Worm (Caenorhabditis elegans): ENCODE data around the gene sre-43.
"Not testable (repeated sequence)": the region's sequence is repeated elsewhere in the genome, so short reads cannot be mapped to it uniquely, and the experiment has no call there.

The sre-43 gene

DNA sequence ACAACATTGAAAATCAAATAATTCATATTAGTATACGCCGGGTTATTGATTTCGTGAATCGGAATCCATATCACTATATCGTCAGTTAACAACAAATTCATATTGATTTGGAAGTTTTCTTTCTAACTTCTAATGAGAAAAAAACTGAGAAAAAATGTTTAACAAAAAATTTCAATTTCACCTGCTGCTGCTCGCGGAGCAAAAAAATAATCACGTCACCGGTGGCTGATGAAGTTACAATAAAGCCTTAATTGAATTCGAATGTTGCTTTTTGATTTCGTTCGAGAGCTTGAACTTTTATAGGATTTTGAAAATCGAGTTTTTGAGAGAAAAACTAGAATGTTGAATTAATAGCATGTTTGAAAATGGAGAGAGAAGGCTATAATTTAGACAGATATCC, at the start of gene sre-43:
Gene sre-43, minus strand, starts transcription at position 101 of the 400 bp plus-strand sequence.
- TF ChIP-seq him-1 (tag; optimal IDR thresholded peaks at IDR 0.05) (no peak), W03F9.2 (tag; optimal IDR thresholded peaks at IDR 0.05) (no peak), dao-5 (tag; optimal IDR thresholded peaks at IDR 0.05) (no peak)

DNA sequence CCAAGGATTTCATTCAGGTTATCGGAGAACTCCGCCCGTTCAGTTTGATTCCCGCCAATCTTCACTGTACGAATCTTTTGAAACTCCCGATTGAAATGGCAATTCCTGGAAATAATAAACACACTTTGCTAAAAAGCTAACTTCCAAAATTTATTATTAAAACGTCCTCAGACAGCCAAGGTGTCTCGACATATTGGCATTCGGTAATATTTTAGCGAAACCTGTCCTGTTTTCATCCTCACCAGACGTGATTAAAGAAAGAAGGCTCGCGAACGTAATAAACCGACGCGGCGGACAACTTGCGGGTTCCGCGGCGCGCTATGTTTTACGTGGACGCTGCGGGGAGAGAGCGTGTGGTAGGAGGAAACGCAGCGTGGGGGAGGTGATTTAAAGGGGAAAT, 49.3 kb upstream of the sre-43 start:
- TF ChIP-seq dao-5 (tag; optimal IDR thresholded peaks at IDR 0.05) (peak; percentile 45), W03F9.2 (tag; optimal IDR thresholded peaks at IDR 0.05) (peak; percentile 61), him-1 (tag; optimal IDR thresholded peaks at IDR 0.05) (no peak)

DNA sequence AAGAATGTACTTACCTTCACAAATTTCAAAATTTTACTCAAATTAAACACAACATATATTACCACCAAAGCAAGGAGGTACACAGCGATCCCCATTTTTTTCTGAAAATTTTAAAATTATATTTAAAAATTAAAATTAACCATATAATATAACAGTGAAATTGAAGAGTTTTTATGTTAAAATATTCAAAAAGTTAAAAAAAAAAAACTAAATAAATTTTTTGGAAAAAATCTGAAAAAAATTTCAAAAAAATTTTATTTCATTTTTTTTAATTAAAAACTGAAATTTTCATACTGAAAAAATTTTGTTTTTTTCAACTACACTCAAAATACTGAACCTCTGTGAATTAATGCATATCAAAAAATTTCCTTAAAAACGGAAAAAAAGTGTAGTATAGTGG, 48.0 kb upstream of the sre-43 start, which contains the start of gene cyp-37A1:
Gene cyp-37A1, minus strand, starts transcription at position 101 of the 400 bp plus-strand sequence.
- TF ChIP-seq dao-5 (tag; optimal IDR thresholded peaks at IDR 0.05): no peak
- no peak for TF ChIP-seq him-1 (tag; optimal IDR thresholded peaks at IDR 0.05)
- no peak for TF ChIP-seq W03F9.2 (tag; optimal IDR thresholded peaks at IDR 0.05)

- TF ChIP-seq W03F9.2 (tag; optimal IDR thresholded peaks at IDR 0.05) (no peak), him-1 (tag; optimal IDR thresholded peaks at IDR 0.05) (no peak), dao-5 (tag; optimal IDR thresholded peaks at IDR 0.05) (no peak)
Measured at ce11 chrII:14014637-14015036, 45.8 kb upstream of the sre-43 start.

DNA sequence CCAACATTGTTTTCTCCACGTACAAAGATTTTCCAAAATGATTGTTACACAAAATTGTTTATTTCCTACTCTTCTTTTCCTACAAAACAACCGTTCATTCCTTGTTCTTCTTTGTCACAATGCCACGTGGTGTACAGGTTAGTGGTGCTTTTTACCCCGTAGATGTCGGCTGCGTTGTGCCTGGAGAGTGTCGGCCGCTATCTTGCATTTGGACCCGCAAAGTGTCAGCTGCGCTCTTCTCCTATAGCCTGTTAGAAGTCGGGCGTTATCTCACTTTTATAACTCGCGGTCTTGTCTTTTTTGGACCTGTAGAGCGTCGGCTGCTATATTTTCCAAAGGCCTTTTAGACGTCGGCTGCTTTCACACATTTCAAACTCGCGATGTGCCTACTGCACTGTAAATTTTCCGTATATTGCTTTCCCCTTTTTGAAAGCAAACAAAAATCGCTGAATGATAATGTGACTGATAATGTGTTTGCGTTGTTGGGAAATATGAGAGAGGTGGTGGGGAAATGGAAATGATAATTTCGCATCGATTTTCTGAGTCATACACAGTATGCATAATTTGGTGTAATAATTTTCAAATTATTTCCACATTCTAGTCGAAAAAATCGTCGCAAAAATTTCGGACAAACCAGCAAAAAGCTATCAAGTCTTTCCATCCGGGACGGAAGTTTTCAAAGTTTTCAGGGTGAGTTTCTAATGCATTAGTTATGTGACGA, 41.9 kb upstream of the sre-43 start, which contains the start of gene F01D5.8:
Gene F01D5.8, plus strand, starts transcription at position 51 of the 721 bp plus-strand sequence.
- TF ChIP-seq W03F9.2 (tag; optimal IDR thresholded peaks at IDR 0.05): no peak
- no peak for TF ChIP-seq him-1 (tag; optimal IDR thresholded peaks at IDR 0.05)

DNA sequence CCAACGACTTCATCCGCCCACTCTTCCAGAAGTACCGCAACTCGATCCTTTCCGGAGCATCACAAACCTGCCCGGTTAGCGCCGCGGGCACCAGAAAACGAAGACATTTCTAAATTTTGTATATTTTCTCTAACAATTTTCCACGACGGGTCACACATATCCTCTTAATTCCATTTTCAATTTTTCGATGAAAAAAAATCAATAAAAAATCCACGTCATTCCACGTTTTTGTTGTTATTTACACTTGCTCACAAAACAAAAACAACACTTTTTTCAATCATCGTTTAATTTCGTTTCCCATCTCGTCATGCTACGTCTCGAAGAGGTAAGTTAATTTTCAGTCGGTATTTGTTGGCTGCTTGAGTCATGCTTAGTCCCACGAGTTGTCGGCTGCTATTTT, 39.5 kb upstream of the sre-43 start, which contains the start of gene F01D5.7:
Gene F01D5.7, plus strand, starts transcription at position 301 of the 400 bp plus-strand sequence.
- TF ChIP-seq dao-5 (tag; optimal IDR thresholded peaks at IDR 0.05): no peak
- TF ChIP-seq him-1 (tag; optimal IDR thresholded peaks at IDR 0.05): no peak
- TF ChIP-seq W03F9.2 (tag; optimal IDR thresholded peaks at IDR 0.05): no peak

- TF ChIP-seq W03F9.2 (tag; optimal IDR thresholded peaks at IDR 0.05) (no peak), dao-5 (tag; optimal IDR thresholded peaks at IDR 0.05) (no peak), him-1 (tag; optimal IDR thresholded peaks at IDR 0.05) (no peak)
Measured at ce11 chrII:14006210-14006609, 37.3 kb upstream of the sre-43 start, which contains the start of gene F01D5.6. Gene F01D5.6, plus strand, starts transcription at chrII:14006510.

DNA sequence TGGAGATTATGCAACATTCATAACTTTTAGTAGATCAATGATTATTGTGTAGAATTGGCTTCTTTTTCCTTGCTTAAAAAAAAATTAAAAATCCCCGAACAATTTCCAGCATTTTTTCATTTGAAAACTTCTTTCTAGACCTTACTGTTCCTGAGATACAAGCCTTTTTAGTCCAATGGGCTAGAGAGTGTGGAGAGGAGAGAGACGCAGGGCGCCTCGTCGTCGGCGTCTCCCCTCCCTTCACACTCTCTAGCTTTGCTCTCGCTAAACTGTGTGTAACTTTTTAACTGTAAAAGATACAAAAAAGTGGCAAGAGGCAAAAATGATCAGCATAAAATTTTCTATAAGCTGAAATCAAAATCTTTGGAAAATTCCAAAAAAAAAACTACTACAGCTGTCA, 36.3 kb upstream of the sre-43 start:
- TF ChIP-seq dao-5 (tag; optimal IDR thresholded peaks at IDR 0.05) (no peak), him-1 (tag; optimal IDR thresholded peaks at IDR 0.05) (no peak)

DNA sequence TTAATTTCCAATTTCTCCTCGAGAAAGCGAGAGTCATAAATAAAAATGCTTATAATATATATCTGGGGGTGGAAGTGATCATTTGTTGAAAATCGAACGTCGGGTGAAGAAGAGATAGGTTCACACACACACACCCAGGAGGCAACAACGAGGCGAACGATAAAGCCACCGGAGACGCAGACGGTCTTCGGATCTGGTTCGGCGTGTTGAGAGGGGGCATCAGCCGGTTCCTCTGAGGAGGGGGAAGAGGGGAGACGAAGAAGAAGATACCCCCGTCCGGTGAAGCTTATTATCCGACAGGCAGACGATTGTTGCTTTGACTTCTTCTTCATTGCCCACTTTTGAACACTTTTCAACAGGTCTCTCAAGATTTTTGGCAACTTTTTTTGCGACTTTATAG, 35.9 kb upstream of the sre-43 start:
- no peak for TF ChIP-seq him-1 (tag; optimal IDR thresholded peaks at IDR 0.05)
- no peak for TF ChIP-seq dao-5 (tag; optimal IDR thresholded peaks at IDR 0.05)
- TF ChIP-seq W03F9.2 (tag; optimal IDR thresholded peaks at IDR 0.05): no peak

ce11 chrII:14003821-14004430, 35.0 kb upstream of the sre-43 start:
- TF ChIP-seq him-1 (tag; optimal IDR thresholded peaks at IDR 0.05): no peak
- TF ChIP-seq W03F9.2 (tag; optimal IDR thresholded peaks at IDR 0.05): no peak
- TF ChIP-seq dao-5 (tag; optimal IDR thresholded peaks at IDR 0.05): no peak

DNA sequence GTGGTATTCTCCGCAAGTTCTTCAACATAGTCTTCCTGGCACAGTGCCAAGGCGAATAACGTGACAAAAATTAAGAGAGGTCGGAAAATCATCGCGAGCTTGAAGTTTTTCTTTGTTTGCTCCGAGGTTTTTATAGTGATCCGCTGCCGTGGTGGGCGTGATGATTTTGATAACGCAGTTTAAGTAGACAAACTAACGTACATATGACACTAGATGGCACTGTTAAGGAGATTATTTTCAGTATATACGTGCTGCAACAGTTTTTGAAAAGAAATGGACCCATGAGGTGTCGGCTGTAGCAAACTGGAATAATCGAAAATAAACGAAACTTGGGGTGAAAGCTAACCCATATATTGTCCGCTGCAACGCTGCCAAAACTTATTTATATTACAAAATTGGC, 33.3 kb upstream of the sre-43 start, which contains the start of gene F01D5.5:
Gene F01D5.5, minus strand, starts transcription at position 101 of the 400 bp plus-strand sequence.
- TF ChIP-seq dao-5 (tag; optimal IDR thresholded peaks at IDR 0.05) (no peak), him-1 (tag; optimal IDR thresholded peaks at IDR 0.05) (no peak), W03F9.2 (tag; optimal IDR thresholded peaks at IDR 0.05) (no peak)

- not testable (repeated sequence) for TF ChIP-seq him-1, W03F9.2, dao-5 (tag; optimal IDR thresholded peaks at IDR 0.05)
Measured at ce11 chrII:14000044-14000443, 31.2 kb upstream of the sre-43 start, which contains the start of gene F01D5.3. Gene F01D5.3, minus strand, starts transcription at chrII:14000144.

DNA sequence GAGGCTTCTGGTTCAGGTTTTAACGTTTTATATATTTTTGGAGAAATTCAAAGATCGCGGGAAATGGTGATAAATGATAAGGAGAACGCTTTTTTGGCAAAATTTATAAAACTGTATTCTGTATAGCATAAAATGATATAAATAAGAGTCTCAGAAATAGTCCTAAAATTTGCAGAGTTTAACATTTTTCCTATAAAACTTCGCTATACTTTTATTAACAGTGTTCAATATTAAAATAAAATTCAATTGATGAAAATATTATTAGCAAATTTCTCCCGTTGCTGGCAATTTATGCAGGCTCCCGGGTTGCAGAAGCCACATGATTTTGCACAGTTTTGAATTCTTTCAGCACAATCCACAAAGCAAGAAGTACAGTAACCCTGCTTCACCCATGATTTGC, 30.1 kb upstream of the sre-43 start, which contains the start of gene F01D5.2:
Gene F01D5.2, minus strand, starts transcription at position 101 of the 400 bp plus-strand sequence.
- no peak for TF ChIP-seq dao-5 (tag; optimal IDR thresholded peaks at IDR 0.05)
- TF ChIP-seq him-1 (tag; optimal IDR thresholded peaks at IDR 0.05): no peak
- no peak for TF ChIP-seq W03F9.2 (tag; optimal IDR thresholded peaks at IDR 0.05)

ce11 chrII:13997989-13998388, 29.1 kb upstream of the sre-43 start:
- TF ChIP-seq dao-5 (tag; optimal IDR thresholded peaks at IDR 0.05) (no peak), W03F9.2 (tag; optimal IDR thresholded peaks at IDR 0.05) (no peak), him-1 (tag; optimal IDR thresholded peaks at IDR 0.05) (no peak)
